Fruit fly (Drosophila melanogaster) S2 (cell line): ENCODE measurements around the gene CG17803.

Experiments
- CG8478 ChIP-seq: fragments of >200 bp; optimal IDR thresholded peaks from 2 replicates; lab custom pipeline; 2018
- CTCF ChIP-seq, 2 experiments: fragments of >200 bp; optimal IDR thresholded peaks; 2 replicates each; lab custom pipeline; 2018

- TF ChIP-seq CG8478 = no peak
- TF ChIP-seq CTCF (optimal IDR thresholded peaks at IDR 0.05; lab: Kevin White, UChicago) = no peak
Observed at dm6 chr3R:17774538-17774937, 26.8 kb downstream of the CG17803 start.
